Worm (Caenorhabditis elegans) whole organism, L4 larva: ENCODE results near the gene col-146.

Source experiments
- F26F4.8 ChIP-seq: fragments of 200-800 bp; sonication (Bioruptor generic); conservative IDR thresholded peaks from 2 replicates; pipeline ENCODE4 v1.3.6; 2022; ENCODE audit warnings: missing genetic modification characterization, missing compliant biosample characterization
- F44E2.7 ChIP-seq: fragments of 200-800 bp; sonication (Bioruptor generic); IDR thresholded peaks from 2 replicates; pipeline ENCODE4 v2.1.2; 2022; ENCODE audit warnings: missing genetic modification characterization, missing compliant biosample characterization
- F49E8.2 ChIP-seq: sonication (generic microtip); optimal IDR thresholded peaks from 2 replicates; lab custom pipeline; 2016; ENCODE audit warnings: missing compliant biosample characterization, mild to moderate bottlenecking, missing genetic modification characterization, borderline replicate concordance
- Y48G9A.11 ChIP-seq: fragments of 200-800 bp; sonication (Bioruptor generic); IDR thresholded peaks from 2 replicates; pipeline ENCODE4 v1.3.6; 2022; ENCODE audit warnings: missing genetic modification reagents, missing genetic modification characterization, missing compliant biosample characterization
- Y5F2A.4 ChIP-seq: fragments of 200-800 bp; sonication (Bioruptor generic); optimal IDR thresholded peaks from 2 replicates; lab custom pipeline; 2018; ENCODE audit warnings: mild to moderate bottlenecking, missing genetic modification characterization, missing compliant biosample characterization
- Y75B8A.6 ChIP-seq: fragments of 200-800 bp; sonication (Bioruptor generic); IDR thresholded peaks from 2 replicates; pipeline ENCODE4 v1.3.6; 2022; ENCODE audit warnings: missing genetic modification reagents, missing genetic modification characterization, missing compliant biosample characterization
- ctbp-1 ChIP-seq: fragments of 200-800 bp; sonication (Bioruptor generic); IDR thresholded peaks from 2 replicates; pipeline ENCODE4 v1.3.6; 2022; ENCODE audit warnings: missing genetic modification reagents, missing genetic modification characterization, missing compliant biosample characterization
- dmd-6 ChIP-seq: fragments of 200-800 bp; sonication (Bioruptor generic); IDR thresholded peaks from 2 replicates; pipeline ENCODE4 v1.3.6; 2022; ENCODE audit warnings: missing genetic modification reagents, missing genetic modification characterization, missing compliant biosample characterization
- dmd-8 ChIP-seq: fragments of 200-800 bp; sonication (Bioruptor generic); IDR thresholded peaks from 2 replicates; pipeline ENCODE4 v1.3.6; 2022; ENCODE audit warnings: missing genetic modification characterization, missing compliant biosample characterization
- dmd-9 ChIP-seq: fragments of 200-800 bp; sonication (Bioruptor generic); IDR thresholded peaks from 2 replicates; pipeline ENCODE4 v1.3.6; 2022; ENCODE audit warnings: missing genetic modification reagents, missing genetic modification characterization, missing compliant biosample characterization
- egl-27 ChIP-seq: sonication (generic microtip); optimal IDR thresholded peaks from 3 replicates; lab custom pipeline; 2017; ENCODE audit warnings: missing biosample characterization, missing genetic modification reagents, missing genetic modification characterization
- egl-43 ChIP-seq: fragments of 200-800 bp; sonication (Bioruptor generic); IDR thresholded peaks from 2 replicates; pipeline ENCODE4 v1.3.6; 2022; ENCODE audit warnings: missing genetic modification reagents, missing genetic modification characterization, missing compliant biosample characterization
- gei-8 ChIP-seq: fragments of 200-800 bp; sonication (Bioruptor generic); optimal IDR thresholded peaks from 2 replicates; lab custom pipeline; 2018; ENCODE audit warnings: mild to moderate bottlenecking, missing genetic modification characterization, missing compliant biosample characterization
- lim-7 ChIP-seq: fragments of 200-800 bp; sonication (Bioruptor generic); IDR thresholded peaks from 2 replicates; pipeline ENCODE4 v1.3.6; 2022; ENCODE audit warnings: missing genetic modification characterization, missing compliant biosample characterization
- lin-38 ChIP-seq: fragments of 200-800 bp; sonication (Bioruptor generic); IDR thresholded peaks from 2 replicates; pipeline ENCODE4 v1.3.6; 2022; ENCODE audit warnings: missing genetic modification reagents, missing genetic modification characterization, missing compliant biosample characterization
- madf-5 ChIP-seq, 2 experiments: fragments of 200-800 bp; sonication (Bioruptor generic); IDR thresholded peaks; 2 replicates each; pipeline ENCODE4 v1.3.6; 2022; ENCODE audit warnings: missing compliant biosample characterization in 2 of 2, missing genetic modification characterization in 2 of 2
- mdt-29 ChIP-seq: fragments of 200-800 bp; sonication (Bioruptor generic); IDR thresholded peaks from 2 replicates; pipeline ENCODE4 v1.3.6; 2022; ENCODE audit warnings: missing genetic modification reagents, missing genetic modification characterization, missing compliant biosample characterization
- nhr-10 ChIP-seq: fragments of 150-350 bp; optimal IDR thresholded peaks from 2 replicates; lab custom pipeline; 2014; ENCODE audit warnings: missing biosample characterization, missing genetic modification characterization
- nhr-102 ChIP-seq: sonication (generic microtip); optimal IDR thresholded peaks from 2 replicates; lab custom pipeline; 2016; ENCODE audit warnings: mild to moderate bottlenecking, missing genetic modification characterization, moderate library complexity, missing compliant biosample characterization
- nhr-11 ChIP-seq: fragments of 150-350 bp; optimal IDR thresholded peaks from 2 replicates; lab custom pipeline; 2014; ENCODE audit warnings: missing biosample characterization, missing genetic modification characterization
- nhr-25 ChIP-seq: sonication (generic microtip); optimal IDR thresholded peaks from 2 replicates; lab custom pipeline; 2017; ENCODE audit warnings: missing genetic modification characterization, mild to moderate bottlenecking, missing compliant biosample characterization, antibody characterized with exemption, moderate library complexity, borderline replicate concordance; ENCODE audit not compliant: insufficient read depth
- pha-4 ChIP-seq, 2 experiments: fragments of 150-350 bp in 1 of 2; fragments of 200-800 bp in 1 of 2; sonication (Bioruptor generic) in 1 of 2; IDR thresholded peaks in 1 of 2; optimal IDR thresholded peaks in 1 of 2; 2 replicates each; pipeline versions ENCODE4 v1.3.6 to Lab custom; 2014 to 2022; ENCODE audit warnings: missing genetic modification characterization in 2 of 2, missing genetic modification reagents in 2 of 2, missing biosample characterization in 1 of 2, missing compliant biosample characterization in 1 of 2
- set-16 ChIP-seq: fragments of 200-800 bp; sonication (Bioruptor generic); IDR thresholded peaks from 2 replicates; pipeline ENCODE4 v1.3.6; 2022; ENCODE audit warnings: missing genetic modification reagents, missing genetic modification characterization, missing compliant biosample characterization
- unc-130 ChIP-seq: sonication (generic microtip); optimal IDR thresholded peaks from 2 replicates; lab custom pipeline; 2016; ENCODE audit warnings: missing genetic modification reagents, missing genetic modification characterization, missing compliant biosample characterization
- unc-62 ChIP-seq, 3 experiments: fragments of 150-350 bp in 1 of 3; sonication (generic microtip); optimal IDR thresholded peaks in 2 of 3; peaks in 1 of 3; 1 replicate in 1 of 3; 2 replicates in 2 of 3; lab custom pipeline; 2014 to 2017; ENCODE audit warnings: missing biosample characterization in 3 of 3, missing genetic modification characterization in 3 of 3, missing genetic modification reagents in 3 of 3, missing genotype in 1 of 3
- vab-7 ChIP-seq: fragments of 200-800 bp; sonication (Bioruptor generic); IDR thresholded peaks from 2 replicates; pipeline ENCODE4 v1.3.6; 2022; ENCODE audit warnings: missing genetic modification reagents, missing genetic modification characterization, missing compliant biosample characterization
- zag-1 ChIP-seq: fragments of 150-350 bp; optimal IDR thresholded peaks from 2 replicates; lab custom pipeline; 2014; ENCODE audit warnings: missing biosample characterization, missing genetic modification characterization
- zip-11 ChIP-seq: fragments of 200-800 bp; sonication (Bioruptor generic); IDR thresholded peaks from 2 replicates; pipeline ENCODE4 v1.3.6; 2022; ENCODE audit warnings: missing genetic modification characterization, missing compliant biosample characterization
- zip-2 ChIP-seq: fragments of 150-350 bp; optimal IDR thresholded peaks from 2 replicates; lab custom pipeline; 2014; ENCODE audit warnings: missing biosample characterization, missing genetic modification characterization
- ztf-11 ChIP-seq: fragments of 150-350 bp; optimal IDR thresholded peaks from 2 replicates; lab custom pipeline; 2014; ENCODE audit warnings: missing biosample characterization, missing genetic modification characterization

col-146 gene

DNA sequence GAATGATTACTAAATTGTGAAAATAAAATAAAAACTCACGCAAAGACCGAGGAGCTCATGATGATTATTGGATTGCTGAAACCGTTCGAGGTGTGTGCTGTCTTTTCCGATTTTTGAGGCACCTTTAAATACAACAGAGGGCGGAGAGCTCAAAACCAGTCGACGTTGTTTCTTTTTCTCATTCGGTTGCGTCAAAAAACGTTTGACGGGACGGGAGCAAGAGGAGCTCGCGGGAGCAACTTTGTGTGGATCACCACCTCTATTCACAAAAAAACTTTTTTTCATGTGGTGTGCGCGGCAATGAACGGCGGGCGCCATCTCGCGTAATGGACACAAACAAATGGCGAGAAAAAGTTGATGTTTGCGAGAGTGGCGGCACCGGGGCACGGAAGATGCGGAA, 629 bp upstream of the col-146 start, which contains the start of gene idpc-3:
Gene idpc-3 (minus strand): TSS at position 101 of the 400 bp plus-strand sequence.
- no peak for TF ChIP-seq nhr-10 (tag; lab: Kevin White, UChicago)
- TF ChIP-seq dmd-8 (GFP tag; lab: Robert Waterston, UW), result no peak
- TF ChIP-seq egl-27 (tag; lab: Kevin White, UChicago), result no peak
- no peak for TF ChIP-seq gei-8 (GFP tag; lab: Kevin White, UChicago)
- TF ChIP-seq mdt-29 (GFP tag; lab: Robert Waterston, UW), result no peak
- TF ChIP-seq zag-1, result no peak

- TF ChIP-seq lin-38 (GFP tag; lab: Robert Waterston, UW), result 0 out of 2 replicates have a peak, but pooled peaks have one; percentile 23
- no peak for TF ChIP-seq vab-7
- no peak for TF ChIP-seq dmd-9 (GFP tag; lab: Robert Waterston, UW)
- no peak for TF ChIP-seq dmd-6 (GFP tag; lab: Robert Waterston, UW)
- TF ChIP-seq egl-43 (GFP tag; lab: Robert Waterston, UW), result 0 out of 2 replicates have a peak, but pooled peaks have one; percentile 46
- TF ChIP-seq ctbp-1 (GFP tag; lab: Robert Waterston, UW), result 0 out of 2 replicates have a peak, but pooled peaks have one; percentile 14
- no peak for TF ChIP-seq Y5F2A.4 (GFP tag; lab: Kevin White, UChicago)
- TF ChIP-seq madf-5 (GFP tag; IDR thresholded peaks at IDR 0.05; lab: Robert Waterston, UW), result peak in 1 of 2 experiments; percentile 29; a peak in 1 of 4 replicates
- no peak for TF ChIP-seq pha-4 (GFP tag; IDR thresholded peaks at IDR 0.05; lab: Robert Waterston, UW)
- no peak for TF ChIP-seq pha-4 (tag; optimal IDR thresholded peaks at IDR 0.05; lab: Kevin White, UChicago)
- peak; percentile 98 for TF ChIP-seq set-16 (GFP tag; lab: Robert Waterston, UW)
- TF ChIP-seq zip-11, result no peak
- TF ChIP-seq unc-130 (GFP tag; lab: Kevin White, UChicago), result no peak
- TF ChIP-seq Y48G9A.11 (GFP tag; lab: Robert Waterston, UW), result 0 out of 2 replicates have a peak, but pooled peaks have one; percentile 46
- TF ChIP-seq mdt-29 (GFP tag; lab: Robert Waterston, UW), result no peak
- TF ChIP-seq F49E8.2 (tag; lab: Kevin White, UChicago), result no peak
- 0 out of 2 replicates have a peak, but pooled peaks have one; percentile 28 for TF ChIP-seq lim-7 (GFP tag; lab: Robert Waterston, UW)
- TF ChIP-seq nhr-25 (tag; lab: Kevin White, UChicago), result no peak
- 0 out of 2 replicates have a peak, but pooled peaks have one; percentile 47 for TF ChIP-seq F44E2.7 (GFP tag; lab: Robert Waterston, UW)
- no peak for TF ChIP-seq nhr-102 (tag; lab: Kevin White, UChicago)
These were observed 799 bp downstream of the col-146 start for ce11 chrV:9630542-9630941.

- TF ChIP-seq zip-2 (tag; lab: Kevin White, UChicago) (no peak), unc-62 (GFP tag; optimal IDR thresholded peaks at IDR 0.05 in 1 of 2; lab: Kevin White, UChicago) (no peak), unc-62 (tag; optimal IDR thresholded peaks at IDR 0.05; lab: Kevin White, UChicago) (no peak), mdt-29 (GFP tag; lab: Robert Waterston, UW) (no peak), ztf-11 (no peak)
These were observed 1.2 kb downstream of the col-146 start, which contains the start of gene T06E4.5 for ce11 chrV:9630944-9631343. Gene T06E4.5, plus strand, starts transcription at chrV:9631244.

DNA sequence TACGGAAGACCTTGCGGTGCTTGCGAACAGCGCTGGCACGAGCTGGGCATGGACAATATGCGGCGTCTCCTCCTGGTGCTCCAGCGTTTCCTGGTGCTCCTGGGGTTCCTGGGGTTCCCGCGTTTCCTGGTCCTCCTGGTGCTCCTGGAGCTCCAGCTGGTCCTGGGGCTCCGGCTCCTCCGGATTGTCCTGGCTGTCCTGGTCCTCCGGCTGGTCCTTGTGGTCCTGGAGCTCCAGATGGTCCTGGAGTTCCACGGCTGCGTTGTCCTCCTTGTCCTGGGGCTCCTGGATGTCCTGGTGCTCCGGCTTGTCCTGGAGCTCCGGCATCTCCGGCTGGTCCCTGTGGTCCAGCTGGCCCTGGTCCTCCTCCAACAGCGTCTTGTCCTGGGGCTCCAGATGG, 2.6 kb downstream of the col-146 start:
- no peak for TF ChIP-seq nhr-11 (tag; lab: Kevin White, UChicago)
- peak in 1 of 2 experiments; percentile 52; a peak in 1 of 4 replicates for TF ChIP-seq madf-5 (GFP tag; IDR thresholded peaks at IDR 0.05; lab: Robert Waterston, UW)
- peak; percentile 56; the same call in 1 of the 2 replicates for TF ChIP-seq pha-4 (GFP tag; IDR thresholded peaks at IDR 0.05; lab: Robert Waterston, UW)
- TF ChIP-seq pha-4 (tag; optimal IDR thresholded peaks at IDR 0.05; lab: Kevin White, UChicago), result no peak
- 0 out of 2 replicates have a peak, but pooled peaks have one; percentile 4 for TF ChIP-seq F26F4.8 (GFP tag; lab: Robert Waterston, UW)
- peak; percentile 99 for TF ChIP-seq set-16 (GFP tag; lab: Robert Waterston, UW)
- TF ChIP-seq Y75B8A.6 (GFP tag; lab: Robert Waterston, UW), result no peak
- TF ChIP-seq, all 104 proteins: peak for 4
